Fruit fly (Drosophila melanogaster): ENCODE data around the gene CG34461.

dm6 chr3L:8374107-8374506, 48.4 kb downstream of the CG34461 start:
- TF ChIP-seq Ets98B (GFP tag; IDR thresholded peaks at IDR 0.05) (no peak), CG14655 (GFP tag; optimal IDR thresholded peaks at IDR 0.05) (no peak), fd96Ca (GFP tag; IDR thresholded peaks at IDR 0.05) (no peak), CG12605 (GFP tag; IDR thresholded peaks at IDR 0.05) (no peak), Pif1A (GFP tag; optimal IDR thresholded peaks at IDR 0.05) (no peak), CG4496 (GFP tag; IDR thresholded peaks at IDR 0.05) (no peak), CG13204 (GFP tag; optimal IDR thresholded peaks at IDR 0.05) (no peak)

Measured in whole organism, pupa.